Worm (Caenorhabditis elegans): Measurements from ENCODE around the gene drl-1.

ce11 chrIV:290387-290786, 34.5 kb upstream of the drl-1 start:
- no peak for TF ChIP-seq flt-1 (GFP tag; IDR thresholded peaks at IDR 0.05)
- no peak for TF ChIP-seq scrt-1 (GFP tag; IDR thresholded peaks at IDR 0.05)

Data from whole organism, early embryonic.